Fruit fly (Drosophila melanogaster) whole organism, pupa: ENCODE results near the gene CG32026.

Experiments used
- CG10348 ChIP-seq: fragments of 200-800 bp; sonication (Bioruptor generic); IDR thresholded peaks from 2 replicates; pipeline ENCODE4 v1.3.6; 2022; ENCODE audit warnings: missing biosample characterization, missing genetic modification characterization
- CG12605 ChIP-seq: fragments of 200-800 bp; sonication (Bioruptor generic); IDR thresholded peaks from 2 replicates; pipeline ENCODE4 v1.3.6; 2022; ENCODE audit warnings: missing biosample characterization, missing genetic modification characterization
- CG13204 ChIP-seq: fragments of 200-800 bp; sonication (Bioruptor generic); optimal IDR thresholded peaks from 2 replicates; lab custom pipeline; 2018; ENCODE audit warnings: missing biosample characterization, mild to moderate bottlenecking, missing genetic modification characterization, moderate library complexity
- CG14655 ChIP-seq: fragments of 200-800 bp; sonication (Bioruptor generic); optimal IDR thresholded peaks from 3 replicates; lab custom pipeline; 2017; ENCODE audit warnings: mild to moderate bottlenecking, missing biosample characterization, missing genetic modification reagents, missing genetic modification characterization
- CG15710 ChIP-seq: fragments of 200-800 bp; sonication (Bioruptor generic); optimal IDR thresholded peaks from 2 replicates; lab custom pipeline; 2018; ENCODE audit warnings: missing biosample characterization, mild to moderate bottlenecking, missing genetic modification characterization, moderate library complexity
- CG17806 ChIP-seq: fragments of 200-800 bp; sonication (Bioruptor generic); optimal IDR thresholded peaks from 2 replicates; lab custom pipeline; 2018; ENCODE audit warnings: missing biosample characterization, mild to moderate bottlenecking, missing genetic modification characterization, moderate library complexity
- CG32121 ChIP-seq: fragments of 200-800 bp; sonication (Bioruptor generic); IDR thresholded peaks from 2 replicates; pipeline ENCODE4 v1.3.6; 2022; ENCODE audit warnings: missing biosample characterization, missing genetic modification characterization
- CG34367 ChIP-seq: fragments of 200-800 bp; sonication (Bioruptor generic); optimal IDR thresholded peaks from 2 replicates; lab custom pipeline; 2018; ENCODE audit warnings: missing biosample characterization, mild to moderate bottlenecking, missing genetic modification characterization
- CG4496 ChIP-seq: fragments of 200-800 bp; sonication (Bioruptor generic); IDR thresholded peaks from 3 replicates; pipeline ENCODE4 v1.3.6; 2022; ENCODE audit warnings: missing biosample characterization, missing genetic modification characterization
- CG8159 ChIP-seq: fragments of 200-800 bp; sonication (Bioruptor generic); optimal IDR thresholded peaks from 3 replicates; lab custom pipeline; 2018; ENCODE audit warnings: missing biosample characterization, mild to moderate bottlenecking, missing genetic modification characterization, moderate library complexity
- CG8301 ChIP-seq: fragments of 200-800 bp; sonication (Bioruptor generic); optimal IDR thresholded peaks from 2 replicates; lab custom pipeline; 2018; ENCODE audit warnings: missing biosample characterization, mild to moderate bottlenecking, missing genetic modification characterization
- CG9948 ChIP-seq: fragments of 200-800 bp; sonication (Bioruptor generic); optimal IDR thresholded peaks from 2 replicates; lab custom pipeline; 2018; ENCODE audit warnings: missing biosample characterization, mild to moderate bottlenecking, missing genetic modification characterization, moderate library complexity
- D1 ChIP-seq: fragments of 200-800 bp; sonication (Bioruptor generic); optimal IDR thresholded peaks from 2 replicates; lab custom pipeline; 2018; ENCODE audit warnings: missing biosample characterization, mild to moderate bottlenecking, missing genetic modification characterization, moderate library complexity
- EcR ChIP-seq: fragments of 200-800 bp; sonication (Bioruptor generic); optimal IDR thresholded peaks from 3 replicates; lab custom pipeline; 2019; ENCODE audit warnings: missing biosample characterization, missing genetic modification characterization, mild to moderate bottlenecking, moderate library complexity, missing genetic modification reagents
- Ets98B ChIP-seq: fragments of 200-800 bp; sonication (Bioruptor generic); IDR thresholded peaks from 2 replicates; pipeline ENCODE4 v1.3.6; 2022; ENCODE audit warnings: missing biosample characterization, missing genetic modification characterization
- Pif1A ChIP-seq: fragments of 200-800 bp; sonication (Bioruptor generic); optimal IDR thresholded peaks from 3 replicates; lab custom pipeline; 2016; ENCODE audit warnings: missing biosample characterization, missing genetic modification characterization
- Pif1B ChIP-seq: fragments of 200-800 bp; sonication (Bioruptor generic); optimal IDR thresholded peaks from 3 replicates; lab custom pipeline; 2016; ENCODE audit warnings: missing biosample characterization, missing genetic modification characterization
- Snoo ChIP-seq: fragments of 200-800 bp; sonication (Bioruptor generic); optimal IDR thresholded peaks from 3 replicates; lab custom pipeline; 2017; ENCODE audit warnings: missing biosample characterization, mild to moderate bottlenecking, missing genetic modification characterization, inconsistent platforms
- fd96Ca ChIP-seq: fragments of 200-800 bp; sonication (Bioruptor generic); IDR thresholded peaks from 3 replicates; pipeline ENCODE4 v1.3.6; 2022; ENCODE audit warnings: missing biosample characterization, missing genetic modification characterization
- gl ChIP-seq: fragments of 200-800 bp; sonication (Bioruptor generic); optimal IDR thresholded peaks from 2 replicates; lab custom pipeline; 2018; ENCODE audit warnings: missing biosample characterization, mild to moderate bottlenecking, missing genetic modification characterization
- rn ChIP-seq: fragments of 200-800 bp; sonication (Bioruptor generic); IDR thresholded peaks from 2 replicates; pipeline ENCODE4 v1.3.6; 2022; ENCODE audit warnings: missing biosample characterization, missing genetic modification characterization

CG32026 gene

DNA sequence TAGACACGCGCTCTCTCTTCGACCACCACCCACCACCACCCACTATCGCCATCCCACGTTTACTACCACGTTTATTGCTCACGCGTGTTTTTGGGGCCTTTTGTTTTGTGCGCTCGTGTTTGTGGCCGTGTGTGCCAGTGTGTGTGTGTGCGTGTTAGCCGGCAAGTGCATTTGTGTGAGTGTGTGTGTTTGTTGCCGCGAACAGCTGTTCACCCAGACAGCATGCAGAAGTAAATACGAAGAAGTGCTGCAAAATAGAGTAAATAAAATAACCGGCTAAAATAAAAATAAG lies 8.4 kb upstream of the CG32026 start:
- TF ChIP-seq CG15710 (tag; lab: Kevin White, UChicago) (no peak), Pif1B (no peak), CG8301 (tag; lab: Kevin White, UChicago) (no peak), gl (no peak), CG34367 (tag; lab: Kevin White, UChicago) (no peak), CG8159 (no peak), CG10348 (no peak), CG12605 (GFP tag; lab: Robert Waterston, UW) (no peak), D1 (tag; lab: Kevin White, UChicago) (no peak), CG9948 (tag; lab: Kevin White, UChicago) (no peak), CG13204 (GFP tag; lab: Kevin White, UChicago) (no peak), CG4496 (GFP tag; lab: Robert Waterston, UW) (no peak), Pif1A (no peak), CG14655 (no peak), Snoo (tag; lab: Kevin White, UChicago) (no peak)

dm6 chr3L:8829572-8829971 lies 6.7 kb upstream of the CG32026 start:
- TF ChIP-seq CG13204 (GFP tag; lab: Kevin White, UChicago) (no peak), CG15710 (tag; lab: Kevin White, UChicago) (no peak), EcR (GFP tag; lab: Kevin White, UChicago) (no peak), CG14655 (no peak), CG17806 (tag; lab: Kevin White, UChicago) (no peak), CG8159 (no peak), rn (GFP tag; lab: Robert Waterston, UW) (no peak), CG8301 (tag; lab: Kevin White, UChicago) (no peak), Ets98B (GFP tag; lab: Robert Waterston, UW) (no peak), CG34367 (tag; lab: Kevin White, UChicago) (no peak), fd96Ca (GFP tag; lab: Robert Waterston, UW) (no peak), CG10348 (no peak), CG12605 (GFP tag; lab: Robert Waterston, UW) (no peak), Snoo (tag; lab: Kevin White, UChicago) (no peak), CG32121 (no peak), gl (no peak), Pif1B (no peak), CG9948 (tag; lab: Kevin White, UChicago) (no peak), D1 (tag; lab: Kevin White, UChicago) (no peak), Pif1A (no peak)

- TF ChIP-seq CG15710 (tag; lab: Kevin White, UChicago) (no peak), Pif1B (no peak), CG8301 (tag; lab: Kevin White, UChicago) (no peak), EcR (GFP tag; lab: Kevin White, UChicago) (no peak), Pif1A (no peak)
Observed at dm6 chr3L:8830017-8830702, 6.1 kb upstream of the CG32026 start.

dm6 chr3L:8830954-8831353 lies 5.3 kb upstream of the CG32026 start:
- TF ChIP-seq Pif1A (no peak), CG8301 (tag; lab: Kevin White, UChicago) (no peak), CG9948 (tag; lab: Kevin White, UChicago) (no peak), gl (no peak), CG17806 (tag; lab: Kevin White, UChicago) (no peak), CG14655 (no peak), CG4496 (GFP tag; lab: Robert Waterston, UW) (no peak), CG34367 (tag; lab: Kevin White, UChicago) (no peak), CG13204 (GFP tag; lab: Kevin White, UChicago) (no peak), rn (GFP tag; lab: Robert Waterston, UW) (no peak), Ets98B (GFP tag; lab: Robert Waterston, UW) (no peak), CG15710 (tag; lab: Kevin White, UChicago) (no peak), CG10348 (no peak), fd96Ca (GFP tag; lab: Robert Waterston, UW) (no peak), Pif1B (no peak), D1 (tag; lab: Kevin White, UChicago) (no peak)

- TF ChIP-seq Snoo (tag; lab: Kevin White, UChicago) (no peak), CG17806 (tag; lab: Kevin White, UChicago) (no peak), CG4496 (GFP tag; lab: Robert Waterston, UW) (no peak), CG32121 (no peak)
Observed at dm6 chr3L:8832737-8833466, 3.4 kb upstream of the CG32026 start.

- no peak for TF ChIP-seq Pif1B
- TF ChIP-seq fd96Ca (GFP tag; lab: Robert Waterston, UW), result no peak
- no peak for TF ChIP-seq gl
- TF ChIP-seq CG8159, result no peak
- TF ChIP-seq Ets98B (GFP tag; lab: Robert Waterston, UW), result no peak
Observed at dm6 chr3L:8833467-8833802, 2.8 kb upstream of the CG32026 start.

dm6 chr3L:8834486-8834885 lies 1.8 kb upstream of the CG32026 start:
- no peak for TF ChIP-seq CG8301 (tag; lab: Kevin White, UChicago)
- TF ChIP-seq CG17806 (tag; lab: Kevin White, UChicago), result peak; percentile 4
- 0 out of 3 replicates have a peak, but pooled peaks have one; percentile 19 for TF ChIP-seq CG4496 (GFP tag; lab: Robert Waterston, UW)
- no peak for TF ChIP-seq CG10348
- no peak for TF ChIP-seq EcR (GFP tag; lab: Kevin White, UChicago)
- TF ChIP-seq Pif1A, result peak; percentile 40
